Fruit fly (Drosophila melanogaster) whole organism: ENCODE measurements around the gene SCOT.

Experiments used
- CG8478 ChIP-seq: fragments of >200 bp; optimal IDR thresholded peaks from 2 replicates; lab custom pipeline; 2018; ENCODE audit warnings: inconsistent platforms
- Dll ChIP-seq: fragments of >200 bp; optimal IDR thresholded peaks from 2 replicates; lab custom pipeline; 2017
- pan ChIP-seq: fragments of >200 bp; optimal IDR thresholded peaks from 2 replicates; lab custom pipeline; 2017
- usp ChIP-seq: fragments of >200 bp; optimal IDR thresholded peaks from 2 replicates; lab custom pipeline; 2017; ENCODE audit warnings: missing biosample characterization, missing genetic modification characterization, mixed read lengths

dm6 chr3L:1971103-1971742 is 8.3 kb downstream of the SCOT start, which contains the start of the genes CG11815 and acs:
- TF ChIP-seq usp (GFP tag; lab: Kevin White, UChicago) (no peak), CG8478 (lab: Kevin White, UChicago) (no peak), Dll (lab: Kevin White, UChicago) (no peak), pan (lab: Kevin White, UChicago) (no peak)
